Worm (Caenorhabditis elegans) whole organism, young adult: Measurements from ENCODE around the gene Y41C4A.11.

Experiments used
- ama-1 ChIP-seq, 3 experiments: fragments of 150-350 bp in 1 of 3; sonication (generic microtip) in 2 of 3; optimal IDR thresholded peaks; 2 replicates each; lab custom pipeline; 2014 to 2018; ENCODE audit warnings: missing biosample characterization in 2 of 3, missing genetic modification characterization in 2 of 3, missing genetic modification reagents in 2 of 3
- attf-3 ChIP-seq: fragments of 200-800 bp; sonication (Bioruptor generic); conservative IDR thresholded peaks from 2 replicates; pipeline ENCODE4 v1.3.6; 2022; ENCODE audit warnings: missing genetic modification reagents, missing genetic modification characterization, missing compliant biosample characterization
- cebp-1 ChIP-seq, 2 experiments: fragments of 200-800 bp in 1 of 2; sonication (Bioruptor generic) in 1 of 2; sonication (generic microtip) in 1 of 2; IDR thresholded peaks in 1 of 2; optimal IDR thresholded peaks in 1 of 2; 2 replicates each; pipeline versions ENCODE4 v1.3.6 to Lab custom; 2017 to 2022; ENCODE audit warnings: missing compliant biosample characterization in 2 of 2, missing genetic modification characterization in 2 of 2, mild to moderate bottlenecking in 1 of 2, missing genetic modification reagents in 1 of 2, moderate library complexity in 1 of 2
- ceh-58 ChIP-seq: fragments of 200-800 bp; sonication (Bioruptor generic); IDR thresholded peaks from 2 replicates; pipeline ENCODE4 v1.3.6; 2022; ENCODE audit warnings: missing genetic modification characterization, missing compliant biosample characterization
- efl-1 ChIP-seq: fragments of 150-350 bp; optimal IDR thresholded peaks from 2 replicates; lab custom pipeline; 2014; ENCODE audit warnings: missing biosample characterization, missing genetic modification reagents, missing genetic modification characterization
- hlh-12 ChIP-seq: sonication (generic microtip); optimal IDR thresholded peaks from 2 replicates; lab custom pipeline; 2016; ENCODE audit warnings: missing genetic modification characterization, missing compliant biosample characterization
- lin-54 ChIP-seq: fragments of 200-800 bp; sonication (Bioruptor generic); optimal IDR thresholded peaks from 2 replicates; lab custom pipeline; 2018; ENCODE audit warnings: mild to moderate bottlenecking, missing genetic modification characterization, missing compliant biosample characterization
- nhr-90 ChIP-seq: sonication (generic microtip); optimal IDR thresholded peaks from 2 replicates; lab custom pipeline; 2016; ENCODE audit warnings: missing genotype, mild to moderate bottlenecking, missing genetic modification characterization, missing compliant biosample characterization
- snpc-4 ChIP-seq, 5 experiments: fragments of 150-350 bp in 1 of 5; sonication (generic microtip) in 4 of 5; optimal IDR thresholded peaks; 2 replicates each; lab custom pipeline; 2014 to 2018; ENCODE audit warnings: missing genetic modification characterization in 5 of 5, missing biosample characterization in 3 of 5, antibody characterized with exemption in 2 of 5, mild to moderate bottlenecking in 2 of 5, missing compliant biosample characterization in 2 of 5, missing genotype in 2 of 5, moderate library complexity in 2 of 5, missing genetic modification reagents in 1 of 5
- unc-62 ChIP-seq: fragments of 150-350 bp; optimal IDR thresholded peaks from 2 replicates; lab custom pipeline; 2014; ENCODE audit warnings: missing biosample characterization, missing genetic modification reagents, missing genetic modification characterization
- zim-3 ChIP-seq: sonication (generic microtip); optimal IDR thresholded peaks from 2 replicates; lab custom pipeline; 2017; ENCODE audit warnings: mild to moderate bottlenecking, missing genetic modification characterization, moderate library complexity, missing compliant biosample characterization
- ztf-28 ChIP-seq: fragments of 200-800 bp; sonication (Bioruptor generic); IDR thresholded peaks from 2 replicates; pipeline ENCODE4 v1.3.6; 2022; ENCODE audit warnings: missing genetic modification reagents, missing genetic modification characterization, missing compliant biosample characterization

DNA sequence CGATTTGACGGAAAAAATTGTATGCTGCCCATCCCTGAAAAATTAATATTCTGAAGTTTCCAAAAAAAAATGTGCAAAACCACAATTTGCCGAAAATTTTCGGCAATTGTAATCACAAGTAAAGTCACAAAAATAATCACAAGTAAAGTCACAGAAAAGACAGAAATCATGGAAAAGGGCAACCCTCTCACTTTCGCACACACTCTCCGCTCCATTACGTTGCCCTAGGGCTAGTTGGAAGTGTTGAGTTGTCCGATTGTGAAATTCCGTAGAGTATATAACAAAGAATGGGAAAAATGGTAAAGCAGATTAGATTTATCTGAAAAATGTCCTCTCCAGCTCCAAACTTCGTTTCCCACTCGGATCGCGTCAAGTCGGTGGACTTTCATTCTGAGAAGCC is 1.7 kb downstream of the Y41C4A.11 start, which contains the start of gene Y41C4A.32:
- TF ChIP-seq cebp-1 (GFP tag; IDR thresholded peaks at IDR 0.05; lab: Robert Waterston, UW) (no peak), cebp-1 (tag; optimal IDR thresholded peaks at IDR 0.05; lab: Kevin White, UChicago) (peak; percentile 75), ztf-28 (GFP tag; lab: Robert Waterston, UW) (no peak), hlh-12 (no peak), nhr-90 (tag; lab: Kevin White, UChicago) (no peak), zim-3 (tag; lab: Kevin White, UChicago) (no peak), ceh-58 (GFP tag; lab: Robert Waterston, UW) (no peak), ama-1 (optimal IDR thresholded peaks at IDR 0.05; lab: Kevin White, UChicago) (no peak), ama-1 (GFP tag; optimal IDR thresholded peaks at IDR 0.05; lab: Kevin White, UChicago) (no peak), lin-54 (no peak), attf-3 (GFP tag; lab: Robert Waterston, UW) (no peak), unc-62 (GFP tag; lab: Kevin White, UChicago) (no peak), efl-1 (no peak), snpc-4 (GFP tag; optimal IDR thresholded peaks at IDR 0.05; lab: Kevin White, UChicago) (no peak), snpc-4 (tag; optimal IDR thresholded peaks at IDR 0.05; lab: Kevin White, UChicago) (no peak)
